Worm (Caenorhabditis elegans): ENCODE data around the gene pir-1.

The pir-1 gene

DNA sequence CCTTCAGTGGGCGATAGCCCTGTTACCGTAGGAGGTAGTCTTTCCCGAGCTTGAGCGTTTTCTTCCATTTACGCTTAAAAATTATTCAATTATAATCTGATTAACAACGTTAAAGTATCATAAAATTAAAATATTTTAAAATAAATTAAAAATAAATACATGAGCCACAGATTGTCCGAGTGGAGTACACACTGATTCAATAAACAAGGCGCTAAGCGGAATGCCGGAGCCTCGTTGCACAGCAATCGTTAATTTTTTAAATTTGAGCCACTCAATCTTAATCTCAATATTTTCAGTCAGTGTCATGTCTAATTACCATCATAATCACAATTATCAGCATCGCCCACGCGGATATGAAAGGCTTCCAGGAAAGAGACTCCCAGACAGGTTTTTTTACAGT lies at the start of gene pir-1, which contains the start of gene sec-5:
TSS of gene pir-1 (plus strand) at position 221 of the 400 bp plus-strand sequence.
TSS of gene sec-5 (minus strand) at position 73 of the 400 bp plus-strand sequence.
- TF ChIP-seq aly-2 (tag; optimal IDR thresholded peaks at IDR 0.05) (no peak), nhr-25 (tag; optimal IDR thresholded peaks at IDR 0.05) (no peak), unc-39 (tag; optimal IDR thresholded peaks at IDR 0.05) (no peak), hmg-11 (tag; optimal IDR thresholded peaks at IDR 0.05) (peak; percentile 23), nhr-23 (tag; optimal IDR thresholded peaks at IDR 0.05) (no peak), lin-39 (tag; optimal IDR thresholded peaks at IDR 0.05) (peak; percentile 48), ama-1 (optimal IDR thresholded peaks at IDR 0.05) (no peak), egl-5 (tag; optimal IDR thresholded peaks at IDR 0.05) (peak; percentile 40), ceh-16 (tag; optimal IDR thresholded peaks at IDR 0.05) (no peak), nhr-43 (tag; optimal IDR thresholded peaks at IDR 0.05; ENCODE audit: poor library complexity, severe bottlenecking) (no peak), lin-15B (tag; optimal IDR thresholded peaks at IDR 0.05) (peak; percentile 58), pha-4 (tag; optimal IDR thresholded peaks at IDR 0.05) (peak; percentile 82), nfya-1 (tag; optimal IDR thresholded peaks at IDR 0.05; ENCODE audit: insufficient read depth) (peak; percentile 45), nhr-76 (tag; optimal IDR thresholded peaks at IDR 0.05) (no peak), elt-2 (tag; optimal IDR thresholded peaks at IDR 0.05) (peak; percentile 16)

DNA sequence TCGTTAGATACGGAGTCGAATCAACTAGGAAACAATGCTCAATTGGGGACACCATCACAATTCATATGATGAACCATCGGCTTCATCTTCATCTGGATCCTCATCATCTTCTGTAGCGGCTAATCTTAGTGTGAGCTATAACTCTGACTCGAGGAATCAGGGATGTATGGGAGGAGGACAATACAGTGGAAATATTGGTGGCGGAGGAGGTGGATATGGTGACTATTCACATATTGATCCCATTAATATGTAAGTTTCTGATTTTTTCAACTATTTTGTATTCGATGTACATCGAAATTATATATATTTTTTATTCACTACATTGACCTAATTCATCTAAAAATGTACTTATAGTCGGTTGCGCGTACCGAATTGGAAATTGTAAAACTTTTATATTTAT lies 49.7 kb upstream of the pir-1 start:
- TF ChIP-seq snpc-4 (tag; optimal IDR thresholded peaks at IDR 0.05) (no peak), nhr-23 (tag; optimal IDR thresholded peaks at IDR 0.05) (no peak), nhr-76 (tag; optimal IDR thresholded peaks at IDR 0.05) (no peak), ceh-82 (tag; optimal IDR thresholded peaks at IDR 0.05) (no peak), R02D3.7 (tag; optimal IDR thresholded peaks at IDR 0.05) (no peak), lsy-12 (tag; optimal IDR thresholded peaks at IDR 0.05) (no peak), elt-2 (tag; optimal IDR thresholded peaks at IDR 0.05) (no peak), ama-1 (optimal IDR thresholded peaks at IDR 0.05) (peak; percentile 44)

DNA sequence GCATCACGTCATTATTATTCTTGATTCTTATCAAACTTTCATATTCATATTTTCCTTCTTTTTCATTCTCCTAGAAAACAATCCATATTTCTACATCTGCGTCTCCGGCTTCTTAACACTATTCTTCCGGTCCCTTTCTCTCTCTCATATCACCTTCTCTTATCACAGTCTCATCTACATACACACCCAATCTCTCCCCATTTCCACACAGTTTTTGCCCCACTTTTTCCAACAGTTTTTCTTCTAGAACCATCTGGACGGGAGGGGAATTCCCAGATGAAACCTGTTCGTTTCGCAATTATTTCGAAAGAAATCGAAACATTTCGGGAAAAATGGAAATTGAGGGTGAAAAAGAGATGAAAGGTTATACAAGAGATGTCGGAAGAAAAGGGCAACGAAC lies 49.0 kb upstream of the pir-1 start:
- peak; percentile 97 for TF ChIP-seq nhr-23 (tag; optimal IDR thresholded peaks at IDR 0.05)
- TF ChIP-seq fos-1 (tag; optimal IDR thresholded peaks at IDR 0.05), result peak; percentile 47
- TF ChIP-seq ceh-28 (tag; optimal IDR thresholded peaks at IDR 0.05), result peak; percentile 76
- TF ChIP-seq pha-4 (tag; optimal IDR thresholded peaks at IDR 0.05), result peak; percentile 29
- no peak for TF ChIP-seq fkh-2 (tag; optimal IDR thresholded peaks at IDR 0.05)
- TF ChIP-seq unc-62 (GFP tag; optimal IDR thresholded peaks at IDR 0.05), result no peak
- TF ChIP-seq elt-3 (tag; optimal IDR thresholded peaks at IDR 0.05), result peak in 1 of 3 experiments; percentile 89
- TF ChIP-seq elt-2 (tag; optimal IDR thresholded peaks at IDR 0.05), result peak; percentile 93
- peak; percentile 69 for TF ChIP-seq pqm-1 (tag; optimal IDR thresholded peaks at IDR 0.05)
- no peak for TF ChIP-seq tbx-2 (tag; optimal IDR thresholded peaks at IDR 0.05)
- TF ChIP-seq elt-1 (tag; optimal IDR thresholded peaks at IDR 0.05), result no peak
- TF ChIP-seq lin-15B (tag; optimal IDR thresholded peaks at IDR 0.05), result no peak
- peak; percentile 46 for TF ChIP-seq nfya-1 (tag; optimal IDR thresholded peaks at IDR 0.05; ENCODE audit: insufficient read depth)
- TF ChIP-seq mdl-1 (tag; optimal IDR thresholded peaks at IDR 0.05), result no peak
- TF ChIP-seq zag-1 (tag; optimal IDR thresholded peaks at IDR 0.05), result no peak
- no peak for TF ChIP-seq mml-1 (tag; optimal IDR thresholded peaks at IDR 0.05)
- TF ChIP-seq lsy-12 (tag; optimal IDR thresholded peaks at IDR 0.05), result peak; percentile 65
- TF ChIP-seq nhr-25 (tag; optimal IDR thresholded peaks at IDR 0.05), result peak; percentile 82
- peak; percentile 43 for TF ChIP-seq R02D3.7 (tag; optimal IDR thresholded peaks at IDR 0.05)
- TF ChIP-seq egl-5 (tag; optimal IDR thresholded peaks at IDR 0.05), result no peak
- TF ChIP-seq snpc-4 (tag; optimal IDR thresholded peaks at IDR 0.05), result no peak
- peak; percentile 16 for TF ChIP-seq ama-1 (optimal IDR thresholded peaks at IDR 0.05)
- TF ChIP-seq nhr-43 (tag; optimal IDR thresholded peaks at IDR 0.05; ENCODE audit: poor library complexity, severe bottlenecking), result peak; percentile 50

DNA sequence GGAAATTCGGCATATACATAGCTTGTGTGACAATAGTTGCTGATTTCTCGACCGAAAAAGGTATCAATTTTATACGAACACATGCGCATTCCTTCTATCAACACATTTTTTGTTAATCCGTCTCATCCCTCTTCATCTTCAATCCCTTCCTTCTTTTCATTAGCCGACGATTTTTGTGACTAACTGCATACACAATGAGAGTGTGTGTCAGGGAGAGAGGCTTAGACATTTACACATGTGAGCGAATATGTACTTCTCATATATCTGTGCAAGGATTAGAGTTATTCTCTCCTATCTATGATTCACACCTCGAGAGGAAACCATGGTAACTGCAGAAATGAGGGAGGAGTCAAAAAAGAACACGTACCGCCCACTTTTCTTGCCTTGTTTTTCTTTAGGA lies 46.8 kb upstream of the pir-1 start:
- TF ChIP-seq nhr-11 (tag; optimal IDR thresholded peaks at IDR 0.05), result peak; percentile 23
- no peak for TF ChIP-seq nhr-77 (tag; optimal IDR thresholded peaks at IDR 0.05)
- TF ChIP-seq ztf-11 (tag; optimal IDR thresholded peaks at IDR 0.05), result no peak
- TF ChIP-seq nhr-25 (tag; optimal IDR thresholded peaks at IDR 0.05), result peak; percentile 49

DNA sequence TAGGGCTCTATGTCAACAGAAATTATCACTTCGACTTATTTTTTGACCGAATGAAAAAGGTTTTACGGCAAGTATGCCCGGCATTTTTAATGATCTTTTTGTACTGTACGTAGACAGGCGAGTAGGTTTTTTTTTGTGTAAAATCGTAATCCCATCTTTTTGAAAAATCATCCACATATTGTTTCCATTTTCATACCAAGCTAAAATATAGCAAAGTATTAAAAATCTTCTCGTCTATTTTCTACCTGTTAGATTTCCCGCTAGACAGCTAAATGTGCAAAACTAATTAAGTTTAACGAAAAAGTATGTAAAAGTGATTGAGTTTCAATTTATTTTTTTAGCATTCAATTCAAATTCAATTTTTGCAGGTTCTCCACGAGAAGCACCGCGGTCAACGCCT lies 45.7 kb upstream of the pir-1 start, which contains the start of gene C16D2.1:
TSS of gene C16D2.1 (plus strand) at position 301 of the 400 bp plus-strand sequence.
- no peak for TF ChIP-seq eor-1 (tag; optimal IDR thresholded peaks at IDR 0.05)
- no peak for TF ChIP-seq nhr-77 (tag; optimal IDR thresholded peaks at IDR 0.05)
- TF ChIP-seq ztf-4 (tag; optimal IDR thresholded peaks at IDR 0.05), result no peak
- TF ChIP-seq aly-2 (tag; optimal IDR thresholded peaks at IDR 0.05), result no peak
- no peak for TF ChIP-seq sea-2 (GFP tag; optimal IDR thresholded peaks at IDR 0.05)
- no peak for TF ChIP-seq pha-4 (tag; optimal IDR thresholded peaks at IDR 0.05)
- TF ChIP-seq fos-1 (tag; optimal IDR thresholded peaks at IDR 0.05), result no peak
- TF ChIP-seq egl-5 (tag; optimal IDR thresholded peaks at IDR 0.05), result no peak
- no peak for TF ChIP-seq nfya-1 (tag; optimal IDR thresholded peaks at IDR 0.05; ENCODE audit: insufficient read depth)
- TF ChIP-seq tbx-2 (tag; optimal IDR thresholded peaks at IDR 0.05), result no peak
- no peak for TF ChIP-seq nhr-11 (tag; optimal IDR thresholded peaks at IDR 0.05)
- no peak for TF ChIP-seq ceh-82 (tag; optimal IDR thresholded peaks at IDR 0.05)
- TF ChIP-seq jun-1 (tag; optimal IDR thresholded peaks at IDR 0.05), result no peak
- no peak for TF ChIP-seq ceh-9 (tag; optimal IDR thresholded peaks at IDR 0.05)
- no peak for TF ChIP-seq snpc-4 (tag; optimal IDR thresholded peaks at IDR 0.05)
- TF ChIP-seq hmg-11 (tag; optimal IDR thresholded peaks at IDR 0.05), result no peak
- TF ChIP-seq nhr-25 (tag; optimal IDR thresholded peaks at IDR 0.05), result no peak
- TF ChIP-seq ceh-16 (tag; optimal IDR thresholded peaks at IDR 0.05), result no peak
- TF ChIP-seq nhr-76 (tag; optimal IDR thresholded peaks at IDR 0.05), result no peak
- no peak for TF ChIP-seq fkh-2 (tag; optimal IDR thresholded peaks at IDR 0.05)

Data from whole organism, L3 larva.